Fruit fly (Drosophila melanogaster): ENCODE measurements around the gene CG43051.

Gene CG43051

DNA sequence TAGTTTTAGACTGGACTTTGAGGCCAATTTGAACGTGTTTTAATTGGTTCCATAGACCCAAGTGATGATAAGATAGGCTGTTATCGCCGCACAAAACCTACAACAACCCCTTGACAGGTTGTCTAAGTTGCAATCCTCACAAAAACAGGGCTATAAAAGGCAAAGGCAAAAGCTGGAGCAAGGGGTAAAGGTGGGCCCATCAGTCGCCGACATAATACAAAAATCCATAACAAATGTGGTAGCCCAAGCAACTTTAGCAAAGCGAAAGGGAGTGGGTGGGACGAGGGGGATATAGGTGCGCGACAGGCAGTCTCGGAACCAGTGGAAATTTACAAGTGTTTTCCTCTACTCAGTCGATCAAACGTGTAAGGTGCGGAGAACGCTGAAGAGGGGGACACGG, 43.7 kb upstream of the CG43051 start:
- no peak for TF ChIP-seq psq (GFP tag; optimal IDR thresholded peaks at IDR 0.05)
- TF ChIP-seq usp (GFP tag; optimal IDR thresholded peaks at IDR 0.05) = no peak
- TF ChIP-seq dsf (GFP tag; optimal IDR thresholded peaks at IDR 0.05; ENCODE audit: borderline replicate concordance) = no peak
- no peak for TF ChIP-seq N (GFP tag; optimal IDR thresholded peaks at IDR 0.05)
- no peak for TF ChIP-seq Jra (GFP tag; optimal IDR thresholded peaks at IDR 0.05)
- TF ChIP-seq foxo (GFP tag; optimal IDR thresholded peaks at IDR 0.05) = no peak
- TF ChIP-seq rgr (GFP tag; optimal IDR thresholded peaks at IDR 0.05) = no peak
- TF ChIP-seq sv (GFP tag; optimal IDR thresholded peaks at IDR 0.05) = no peak
- no peak for TF ChIP-seq GATAd (GFP tag; optimal IDR thresholded peaks at IDR 0.05)
- no peak for TF ChIP-seq Dfd (GFP tag; optimal IDR thresholded peaks at IDR 0.05)
- no peak for TF ChIP-seq sage (GFP tag; optimal IDR thresholded peaks at IDR 0.05)
- TF ChIP-seq fru (GFP tag; optimal IDR thresholded peaks at IDR 0.05) = no peak
- no peak for TF ChIP-seq dmrt93B (GFP tag; optimal IDR thresholded peaks at IDR 0.05)
- TF ChIP-seq Myc (optimal IDR thresholded peaks at IDR 0.05) = no peak
- no peak for TF ChIP-seq Abd-B (GFP tag; optimal IDR thresholded peaks at IDR 0.05)
- no peak for TF ChIP-seq CG9705 (GFP tag; optimal IDR thresholded peaks at IDR 0.05)

- TF ChIP-seq dl (GFP tag; optimal IDR thresholded peaks at IDR 0.05; ENCODE audit: insufficient read depth in 1 of 2, partially characterized antibody in 2 of 2) = no peak
- no peak for TF ChIP-seq psq (GFP tag; optimal IDR thresholded peaks at IDR 0.05)
- TF ChIP-seq Abd-B (GFP tag; optimal IDR thresholded peaks at IDR 0.05) = no peak
- TF ChIP-seq dsf (GFP tag; optimal IDR thresholded peaks at IDR 0.05; ENCODE audit: borderline replicate concordance) = no peak
- no peak for TF ChIP-seq pan (optimal IDR thresholded peaks at IDR 0.05)
- no peak for TF ChIP-seq Hnf4 (GFP tag; optimal IDR thresholded peaks at IDR 0.05)
- no peak for TF ChIP-seq br (GFP tag; optimal IDR thresholded peaks at IDR 0.05)
- TF ChIP-seq N (GFP tag; optimal IDR thresholded peaks at IDR 0.05) = no peak
- no peak for TF ChIP-seq ey (GFP tag; optimal IDR thresholded peaks at IDR 0.05)
- no peak for TF ChIP-seq woc (GFP tag; optimal IDR thresholded peaks at IDR 0.05)
- no peak for TF ChIP-seq Mio (GFP tag; optimal IDR thresholded peaks at IDR 0.05)
- no peak for TF ChIP-seq usp (GFP tag; optimal IDR thresholded peaks at IDR 0.05)
- TF ChIP-seq foxo (GFP tag; optimal IDR thresholded peaks at IDR 0.05) = no peak
- no peak for TF ChIP-seq dmrt93B (GFP tag; optimal IDR thresholded peaks at IDR 0.05)
- TF ChIP-seq brk (GFP tag; optimal IDR thresholded peaks at IDR 0.05) = no peak
- TF ChIP-seq Rel (GFP tag; optimal IDR thresholded peaks at IDR 0.05) = no peak
- TF ChIP-seq Rel (tag; optimal IDR thresholded peaks at IDR 0.05) = no peak
- no peak for TF ChIP-seq h (GFP tag; optimal IDR thresholded peaks at IDR 0.05)
- TF ChIP-seq tai (GFP tag; optimal IDR thresholded peaks at IDR 0.05) = no peak
- no peak for TF ChIP-seq rgr (GFP tag; optimal IDR thresholded peaks at IDR 0.05)
These were observed 42.4 kb upstream of the CG43051 start for dm6 chr2L:12465164-12466011.

- no peak for TF ChIP-seq Hr83 (GFP tag; optimal IDR thresholded peaks at IDR 0.05; ENCODE audit: poor library complexity, severe bottlenecking)
- TF ChIP-seq Hnf4 (GFP tag; optimal IDR thresholded peaks at IDR 0.05) = no peak
- no peak for TF ChIP-seq Mio (GFP tag; optimal IDR thresholded peaks at IDR 0.05)
- no peak for TF ChIP-seq dl (GFP tag; optimal IDR thresholded peaks at IDR 0.05; ENCODE audit: insufficient read depth in 1 of 2, partially characterized antibody in 2 of 2)
- TF ChIP-seq Dif (GFP tag; optimal IDR thresholded peaks at IDR 0.05; ENCODE audit: partially characterized antibody) = no peak
- TF ChIP-seq Jra (GFP tag; optimal IDR thresholded peaks at IDR 0.05) = no peak
- no peak for TF ChIP-seq CG9705 (GFP tag; optimal IDR thresholded peaks at IDR 0.05)
- no peak for TF ChIP-seq Vsx2 (GFP tag; optimal IDR thresholded peaks at IDR 0.05; ENCODE audit: partially characterized antibody)
- TF ChIP-seq Hr78 (GFP tag; optimal IDR thresholded peaks at IDR 0.05) = no peak
- TF ChIP-seq fru (GFP tag; optimal IDR thresholded peaks at IDR 0.05) = no peak
- no peak for TF ChIP-seq Rel (GFP tag; optimal IDR thresholded peaks at IDR 0.05)
- no peak for TF ChIP-seq Rel (tag; optimal IDR thresholded peaks at IDR 0.05)
- TF ChIP-seq Abd-B (GFP tag; optimal IDR thresholded peaks at IDR 0.05) = no peak
- no peak for TF ChIP-seq Sp1 (GFP tag; optimal IDR thresholded peaks at IDR 0.05)
- no peak for TF ChIP-seq sage (GFP tag; optimal IDR thresholded peaks at IDR 0.05)
- no peak for TF ChIP-seq dsf (GFP tag; optimal IDR thresholded peaks at IDR 0.05; ENCODE audit: borderline replicate concordance)
- TF ChIP-seq HLH106 (tag; optimal IDR thresholded peaks at IDR 0.05) = no peak
- no peak for TF ChIP-seq h (GFP tag; optimal IDR thresholded peaks at IDR 0.05)
These were observed 41.2 kb upstream of the CG43051 start for dm6 chr2L:12466506-12467043.

Measured in whole organism, wandering third instar larva.